Fruit fly (Drosophila melanogaster): ENCODE measurements around the gene Mks1.

The Mks1 gene

dm6 chrX:12472244-12472736 is 24.1 kb downstream of the Mks1 start (continued):
- TF ChIP-seq CG6854 (GFP tag; optimal IDR thresholded peaks at IDR 0.05): peak; percentile 63
- peak; percentile 91 for TF ChIP-seq CG10669 (GFP tag; optimal IDR thresholded peaks at IDR 0.05)
- TF ChIP-seq CG3032 (tag; optimal IDR thresholded peaks at IDR 0.05): peak; percentile 92
- peak; percentile 92 for TF ChIP-seq achi (GFP tag; optimal IDR thresholded peaks at IDR 0.05)
- peak; percentile 92 for TF ChIP-seq net (GFP tag; optimal IDR thresholded peaks at IDR 0.05)
- TF ChIP-seq cyc (GFP tag; optimal IDR thresholded peaks at IDR 0.05): peak; percentile 86
- TF ChIP-seq ss (GFP tag; optimal IDR thresholded peaks at IDR 0.05): peak; percentile 84 to 90
- TF ChIP-seq CG15336 (GFP tag; IDR thresholded peaks at IDR 0.05): peak; percentile 96
- peak; percentile 91 for TF ChIP-seq lz (GFP tag; optimal IDR thresholded peaks at IDR 0.05)
- peak; percentile 80 for TF ChIP-seq CG11902 (GFP tag; optimal IDR thresholded peaks at IDR 0.05)
- peak; percentile 81 for TF ChIP-seq CG31627 (GFP tag; optimal IDR thresholded peaks at IDR 0.05)
- TF ChIP-seq CG8632 (GFP tag; optimal IDR thresholded peaks at IDR 0.05): peak; percentile 93
- TF ChIP-seq Lpt (GFP tag; optimal IDR thresholded peaks at IDR 0.05): peak; percentile 91
- peak; percentile 89 for TF ChIP-seq CG6792 (GFP tag; optimal IDR thresholded peaks at IDR 0.05)
- peak; percentile 87 for TF ChIP-seq Ets96B (tag; optimal IDR thresholded peaks at IDR 0.05)
- TF ChIP-seq esn (GFP tag; optimal IDR thresholded peaks at IDR 0.05): peak; percentile 94
- TF ChIP-seq CG6163 (GFP tag; IDR thresholded peaks at IDR 0.05): peak; percentile 96
- TF ChIP-seq Blimp-1 (GFP tag; optimal IDR thresholded peaks at IDR 0.05): peak; percentile 77
- TF ChIP-seq CG7368 (GFP tag; optimal IDR thresholded peaks at IDR 0.05): peak; percentile 91
- TF ChIP-seq CG3919 (GFP tag; optimal IDR thresholded peaks at IDR 0.05): peak; percentile 92

dm6 chrX:12471408-12471807 is 25.0 kb downstream of the Mks1 start:
- TF ChIP-seq CG8632 (GFP tag; optimal IDR thresholded peaks at IDR 0.05): no peak
- TF ChIP-seq spab (GFP tag; optimal IDR thresholded peaks at IDR 0.05): no peak
- no peak for TF ChIP-seq salr (GFP tag; optimal IDR thresholded peaks at IDR 0.05)
- TF ChIP-seq CG10669 (GFP tag; optimal IDR thresholded peaks at IDR 0.05): no peak
- no peak for TF ChIP-seq CG15336 (GFP tag; IDR thresholded peaks at IDR 0.05)
- TF ChIP-seq Hr4 (GFP tag; optimal IDR thresholded peaks at IDR 0.05): no peak
- no peak for TF ChIP-seq Hr38 (GFP tag; optimal IDR thresholded peaks at IDR 0.05)
- TF ChIP-seq Lpt (GFP tag; optimal IDR thresholded peaks at IDR 0.05): no peak
- peak; percentile 2 for TF ChIP-seq CG16779 (tag; optimal IDR thresholded peaks at IDR 0.05)
- TF ChIP-seq topi (GFP tag; optimal IDR thresholded peaks at IDR 0.05): no peak
- TF ChIP-seq CG6808 (GFP tag; optimal IDR thresholded peaks at IDR 0.05): no peak
- no peak for TF ChIP-seq Gug (GFP tag; IDR thresholded peaks at IDR 0.05)
- no peak for TF ChIP-seq Ets21C (GFP tag; optimal IDR thresholded peaks at IDR 0.05)
- TF ChIP-seq CG10631 (GFP tag; optimal IDR thresholded peaks at IDR 0.05): no peak
- no peak for TF ChIP-seq fkh (GFP tag; optimal IDR thresholded peaks at IDR 0.05)
- TF ChIP-seq CG3919 (GFP tag; optimal IDR thresholded peaks at IDR 0.05): no peak
- TF ChIP-seq CG6163 (GFP tag; IDR thresholded peaks at IDR 0.05): peak; percentile 44; the same call in 2 of the 3 replicates
- peak; percentile 63; the same call in 2 of the 3 replicates for TF ChIP-seq eg (GFP tag; IDR thresholded peaks at IDR 0.05)
- no peak for TF ChIP-seq Met (GFP tag; optimal IDR thresholded peaks at IDR 0.05)
- peak; percentile 29 for TF ChIP-seq vri (GFP tag; optimal IDR thresholded peaks at IDR 0.05)
- TF ChIP-seq CG32006 (GFP tag; optimal IDR thresholded peaks at IDR 0.05): no peak
- no peak for TF ChIP-seq fd85E (GFP tag; optimal IDR thresholded peaks at IDR 0.05)
- peak; percentile 55 for TF ChIP-seq Eip78C (GFP tag)
- TF ChIP-seq dsx (GFP tag; optimal IDR thresholded peaks at IDR 0.05; ENCODE audit: poor library complexity, severe bottlenecking): peak; percentile 14
- TF ChIP-seq CG31627 (GFP tag; optimal IDR thresholded peaks at IDR 0.05): no peak
- peak; percentile 17 for TF ChIP-seq Eip75B (GFP tag; optimal IDR thresholded peaks at IDR 0.05)
- no peak for TF ChIP-seq Smox (GFP tag; optimal IDR thresholded peaks at IDR 0.05)
- 0 out of 3 replicates have a peak, but pooled peaks have one; percentile 13 for TF ChIP-seq CG8119 (GFP tag; IDR thresholded peaks at IDR 0.05)
- TF ChIP-seq CG34406 (GFP tag; optimal IDR thresholded peaks at IDR 0.05): no peak
- TF ChIP-seq Sox102F (GFP tag; optimal IDR thresholded peaks at IDR 0.05): peak; percentile 22
- no peak for TF ChIP-seq CG6792 (GFP tag; optimal IDR thresholded peaks at IDR 0.05)
- no peak for TF ChIP-seq lz (GFP tag; optimal IDR thresholded peaks at IDR 0.05)
- peak in 1 of 2 experiments; percentile 7 for TF ChIP-seq ss (GFP tag; optimal IDR thresholded peaks at IDR 0.05)
- TF ChIP-seq Sox15 (GFP tag; optimal IDR thresholded peaks at IDR 0.05): no peak
- peak; percentile 42 for TF ChIP-seq CG6854 (GFP tag; optimal IDR thresholded peaks at IDR 0.05)
- no peak for TF ChIP-seq CG7368 (GFP tag; optimal IDR thresholded peaks at IDR 0.05)
- no peak for TF ChIP-seq Blimp-1 (GFP tag; optimal IDR thresholded peaks at IDR 0.05)
- TF ChIP-seq CG4318 (GFP tag; optimal IDR thresholded peaks at IDR 0.05): no peak
- no peak for TF ChIP-seq fd59A (GFP tag; optimal IDR thresholded peaks at IDR 0.05)
